Worm (Caenorhabditis elegans) whole organism, L4 larva: ENCODE data around the gene ucr-1.

ENCODE experiments used
- D1046.2 ChIP-seq: fragments of 200-800 bp; sonication (Bioruptor generic); IDR thresholded peaks from 2 replicates; pipeline ENCODE4 v1.3.6; 2022; ENCODE audit warnings: missing genetic modification characterization, missing compliant biosample characterization
- R02D3.7 ChIP-seq: fragments of 150-350 bp; sonication (generic microtip); optimal IDR thresholded peaks from 3 replicates; lab custom pipeline; 2014; ENCODE audit warnings: missing biosample characterization, missing genetic modification characterization
- aly-2 ChIP-seq: sonication (generic microtip); optimal IDR thresholded peaks from 2 replicates; lab custom pipeline; 2018; ENCODE audit warnings: missing biosample characterization, missing genetic modification characterization
- ama-1 ChIP-seq: fragments of 150-350 bp; optimal IDR thresholded peaks from 2 replicates; lab custom pipeline; 2014; ENCODE audit warnings: inconsistent platforms, mixed read lengths
- ceh-32 ChIP-seq: sonication (generic microtip); optimal IDR thresholded peaks from 2 replicates; lab custom pipeline; 2016; ENCODE audit warnings: mild to moderate bottlenecking, missing genetic modification characterization, missing compliant biosample characterization; ENCODE audit not compliant: poor library complexity
- daf-12 ChIP-seq: fragments of 150-350 bp; optimal IDR thresholded peaks from 2 replicates; lab custom pipeline; 2014; ENCODE audit warnings: missing biosample characterization, missing genetic modification reagents, missing genetic modification characterization
- fkh-10 ChIP-seq: fragments of 150-350 bp; optimal IDR thresholded peaks from 2 replicates; lab custom pipeline; 2014; ENCODE audit warnings: missing biosample characterization, missing genetic modification reagents, missing genetic modification characterization
- hif-1 ChIP-seq, 2 experiments: sonication (generic microtip); optimal IDR thresholded peaks; 2 replicates each; lab custom pipeline; 2016 to 2017; ENCODE audit warnings: missing compliant biosample characterization in 2 of 2, missing genetic modification characterization in 2 of 2, missing genetic modification reagents in 2 of 2, missing genotype in 2 of 2, mild to moderate bottlenecking in 1 of 2
- mdl-1 ChIP-seq, 2 experiments: fragments of 150-350 bp in 1 of 2; sonication (generic microtip) in 1 of 2; optimal IDR thresholded peaks; 2 replicates each; lab custom pipeline; 2014 to 2017; ENCODE audit warnings: missing biosample characterization in 2 of 2, missing genetic modification characterization in 2 of 2
- nhr-237 ChIP-seq: sonication (generic microtip); optimal IDR thresholded peaks from 2 replicates; lab custom pipeline; 2017; ENCODE audit warnings: missing biosample characterization, missing genetic modification characterization
- nhr-25 ChIP-seq: sonication (generic microtip); optimal IDR thresholded peaks from 2 replicates; lab custom pipeline; 2017; ENCODE audit warnings: missing genetic modification characterization, mild to moderate bottlenecking, missing compliant biosample characterization, antibody characterized with exemption, moderate library complexity, borderline replicate concordance; ENCODE audit not compliant: insufficient read depth
- nhr-76 ChIP-seq: fragments of 150-350 bp; optimal IDR thresholded peaks from 2 replicates; lab custom pipeline; 2014; ENCODE audit warnings: missing biosample characterization, missing genetic modification characterization
- rbr-2 ChIP-seq: sonication (generic microtip); optimal IDR thresholded peaks from 2 replicates; lab custom pipeline; 2016; ENCODE audit warnings: missing genotype, missing genetic modification characterization, missing compliant biosample characterization
- vab-7 ChIP-seq: fragments of 200-800 bp; sonication (Bioruptor generic); IDR thresholded peaks from 2 replicates; pipeline ENCODE4 v1.3.6; 2022; ENCODE audit warnings: missing genetic modification reagents, missing genetic modification characterization, missing compliant biosample characterization

DNA sequence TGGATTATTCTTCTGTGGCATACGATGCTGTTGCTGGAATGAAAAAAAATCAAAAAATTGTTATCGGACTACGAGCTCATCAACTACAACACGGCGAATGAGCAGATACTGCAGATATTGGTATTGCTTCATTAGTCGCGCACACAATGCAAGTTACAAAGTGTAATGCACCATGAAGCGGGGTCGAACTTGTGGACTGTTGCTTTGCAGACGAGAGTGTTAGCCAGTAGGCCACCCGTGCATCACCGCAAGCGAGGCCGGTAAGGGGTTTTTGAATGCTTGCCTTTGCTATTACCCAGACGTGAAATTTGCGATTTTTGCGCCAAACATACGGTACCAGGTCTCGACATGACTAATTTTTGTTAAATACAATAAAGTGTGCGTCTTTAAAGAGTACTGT is 10.1 kb downstream of the ucr-1 start:
- TF ChIP-seq ama-1 (lab: Kevin White, UChicago) (no peak), nhr-237 (tag; lab: Kevin White, UChicago) (no peak), R02D3.7 (tag; lab: Kevin White, UChicago) (peak; percentile 27), rbr-2 (tag; lab: Kevin White, UChicago) (peak; percentile 76), ceh-32 (no peak), daf-12 (tag; lab: Kevin White, UChicago) (no peak), hif-1 (tag; optimal IDR thresholded peaks at IDR 0.05; lab: Kevin White, UChicago) (peak; percentile 23 to 51), fkh-10 (GFP tag; lab: Kevin White, UChicago) (no peak), vab-7 (GFP tag; lab: Robert Waterston, UW) (peak; percentile 87), nhr-25 (peak; percentile 64), aly-2 (tag; lab: Kevin White, UChicago) (peak; percentile 34), nhr-76 (tag; lab: Kevin White, UChicago) (no peak), mdl-1 (tag; optimal IDR thresholded peaks at IDR 0.05; lab: Kevin White, UChicago) (peak in 1 of 2 experiments; percentile 3), D1046.2 (peak; percentile 82; the same call in 1 of the 2 replicates)
